Fruit fly (Drosophila melanogaster): ENCODE results near the gene ncd.
A peak's percentile ranks its signal among the peaks of the same experiment; 100 is the strongest.

Gene ncd

dm6 chr3R:29797183-29797582, 9.7 kb downstream of the ncd start:
- TF ChIP-seq CG18599 (GFP tag; optimal IDR thresholded peaks at IDR 0.05) (no peak), CG12219 (GFP tag; optimal IDR thresholded peaks at IDR 0.05) (no peak), CG10274 (GFP tag; optimal IDR thresholded peaks at IDR 0.05) (no peak), CG13894 (tag; optimal IDR thresholded peaks at IDR 0.05) (no peak), CG3065 (GFP tag; optimal IDR thresholded peaks at IDR 0.05) (no peak), Atf6 (GFP tag; IDR thresholded peaks at IDR 0.05) (no peak), CG2120 (GFP tag; optimal IDR thresholded peaks at IDR 0.05) (no peak), CG9817 (tag; optimal IDR thresholded peaks at IDR 0.05) (no peak), odd (GFP tag; optimal IDR thresholded peaks at IDR 0.05) (no peak), CG16863 (GFP tag; optimal IDR thresholded peaks at IDR 0.05) (no peak), CG4282 (GFP tag; optimal IDR thresholded peaks at IDR 0.05) (no peak), tll (GFP tag; optimal IDR thresholded peaks at IDR 0.05) (no peak), Ets97D (GFP tag; optimal IDR thresholded peaks at IDR 0.05) (no peak), lilli (GFP tag; optimal IDR thresholded peaks at IDR 0.05) (no peak), CG1233 (GFP tag; optimal IDR thresholded peaks at IDR 0.05) (no peak), pzg (GFP tag; optimal IDR thresholded peaks at IDR 0.05) (no peak)

DNA sequence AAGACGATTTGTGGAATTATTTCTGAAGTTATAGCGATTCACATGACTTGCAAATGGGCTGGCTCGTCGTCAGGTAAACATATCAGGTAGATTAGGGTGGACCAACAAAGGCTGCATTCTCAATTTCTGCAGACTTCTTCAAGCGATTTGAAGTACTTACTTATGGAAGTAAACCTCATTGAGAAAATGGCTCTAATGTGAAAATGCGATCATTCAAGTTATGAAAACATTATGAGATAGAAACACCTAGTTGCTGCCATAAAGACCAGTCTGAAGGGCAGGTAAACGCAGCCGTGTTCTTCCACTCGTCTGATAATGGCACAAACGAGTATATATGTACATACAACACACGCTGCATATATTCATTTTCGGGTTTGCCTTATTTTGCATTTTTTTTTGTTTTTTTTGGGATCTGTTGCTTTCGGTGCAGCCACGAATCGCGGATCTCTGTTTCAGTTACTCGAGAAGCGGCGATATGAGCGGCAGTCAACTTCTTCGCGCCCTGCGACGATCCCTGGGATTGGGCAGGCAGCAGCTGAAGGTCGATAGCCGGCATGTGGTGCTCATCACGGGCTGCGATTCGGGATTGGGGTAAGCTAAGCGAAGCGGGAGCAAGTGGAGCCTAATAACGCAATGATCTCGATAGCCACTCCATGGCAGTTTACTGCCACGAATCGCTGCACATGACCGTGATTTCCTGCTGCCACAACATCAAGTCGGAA, 12.6 kb downstream of the ncd start, which contains the start of gene sro:
sro (plus strand) TSS at position 437 of the 722 bp plus-strand sequence.
- TF ChIP-seq Fer3 (tag; optimal IDR thresholded peaks at IDR 0.05) (no peak), CG4328 (GFP tag; optimal IDR thresholded peaks at IDR 0.05) (no peak), Taf1 (GFP tag; IDR thresholded peaks at IDR 0.05) (no peak), cad (GFP tag; optimal IDR thresholded peaks at IDR 0.05) (peak; percentile 54), Doc2 (GFP tag; IDR thresholded peaks at IDR 0.05) (no peak), Gug (GFP tag; IDR thresholded peaks at IDR 0.05) (no peak), zen (tag; optimal IDR thresholded peaks at IDR 0.05) (peak; percentile 63), hbn (GFP tag; IDR thresholded peaks at IDR 0.05; ENCODE audit: partially characterized antibody) (no peak), oc (tag; optimal IDR thresholded peaks at IDR 0.05) (no peak), Six4 (GFP tag; optimal IDR thresholded peaks at IDR 0.05) (no peak), CG3838 (GFP tag; optimal IDR thresholded peaks at IDR 0.05) (no peak), dm (GFP tag; optimal IDR thresholded peaks at IDR 0.05) (no peak), sd (tag; optimal IDR thresholded peaks at IDR 0.05) (no peak), CG10654 (GFP tag; optimal IDR thresholded peaks at IDR 0.05) (no peak), Ets65A (GFP tag) (peak; percentile 78), CG8281 (tag; optimal IDR thresholded peaks at IDR 0.05) (no peak), tap (tag; optimal IDR thresholded peaks at IDR 0.05) (no peak), CG17361 (GFP tag; IDR thresholded peaks at IDR 0.05) (no peak), Hey (tag; optimal IDR thresholded peaks at IDR 0.05) (no peak), D (optimal IDR thresholded peaks at IDR 0.05) (no peak), D (GFP tag; optimal IDR thresholded peaks at IDR 0.05) (no peak), Eip74EF (GFP tag; optimal IDR thresholded peaks at IDR 0.05) (no peak), HLH4C (GFP tag; IDR thresholded peaks at IDR 0.05; ENCODE audit: partially characterized antibody) (0 out of 3 replicates have a peak, but pooled peaks have one; percentile 24), tna (GFP tag; IDR thresholded peaks at IDR 0.05; ENCODE audit: partially characterized antibody) (no peak), gro (GFP tag; optimal IDR thresholded peaks at IDR 0.05) (no peak), CG33213 (GFP tag; optimal IDR thresholded peaks at IDR 0.05) (no peak), CG10209 (GFP tag; optimal IDR thresholded peaks at IDR 0.05) (no peak), dati (GFP tag; IDR thresholded peaks at IDR 0.05) (no peak), CG3995 (GFP tag; optimal IDR thresholded peaks at IDR 0.05) (no peak), lilli (GFP tag; optimal IDR thresholded peaks at IDR 0.05) (no peak), CG9437 (GFP tag; optimal IDR thresholded peaks at IDR 0.05) (no peak), Sry-β (GFP tag; optimal IDR thresholded peaks at IDR 0.05) (no peak), Nf-YB (GFP tag; optimal IDR thresholded peaks at IDR 0.05) (no peak), CG11456 (GFP tag; IDR thresholded peaks at IDR 0.05) (no peak), CG31365 (tag; optimal IDR thresholded peaks at IDR 0.05) (no peak)

Measured in whole organism, embryonic.